Worm (Caenorhabditis elegans): ENCODE measurements around the gene F54B3.1.
A peak's percentile ranks its signal among the peaks of the same experiment; 100 is the strongest.

Gene F54B3.1

ce11 chrII:10248355-10249041, 2.6 kb upstream of the F54B3.1 start, which contains the start of gene atad-3:
atad-3 (plus strand) TSS chrII:10248991.
- TF ChIP-seq hlh-30 (tag; optimal IDR thresholded peaks at IDR 0.05; ENCODE audit: insufficient read depth) (peak; percentile 16), pax-1 (tag; optimal IDR thresholded peaks at IDR 0.05) (no peak), Y22D7AL.16 (tag; optimal IDR thresholded peaks at IDR 0.05) (peak; percentile 56), unc-55 (GFP tag; optimal IDR thresholded peaks at IDR 0.05) (no peak), che-1 (tag; optimal IDR thresholded peaks at IDR 0.05) (peak; percentile 16), elt-2 (tag; optimal IDR thresholded peaks at IDR 0.05) (peak; percentile 87), unc-86 (tag; optimal IDR thresholded peaks at IDR 0.05) (peak; percentile 89), hlh-6 (tag; optimal IDR thresholded peaks at IDR 0.05) (peak; percentile 76), ceh-31 (tag; optimal IDR thresholded peaks at IDR 0.05) (peak; percentile 100), fkh-10 (GFP tag; optimal IDR thresholded peaks at IDR 0.05) (no peak), sdc-2 (tag; optimal IDR thresholded peaks at IDR 0.05) (peak; percentile 69), C38D4.7 (GFP tag; optimal IDR thresholded peaks at IDR 0.05) (peak; percentile 55), eyg-1 (tag; optimal IDR thresholded peaks at IDR 0.05) (peak; percentile 39), odd-2 (tag; optimal IDR thresholded peaks at IDR 0.05) (no peak), lin-11 (tag; optimal IDR thresholded peaks at IDR 0.05) (peak; percentile 51), rnt-1 (tag; optimal IDR thresholded peaks at IDR 0.05) (peak; percentile 97), mec-3 (tag; optimal IDR thresholded peaks at IDR 0.05; ENCODE audit: borderline replicate concordance) (peak; percentile 91), ceh-22 (tag; optimal IDR thresholded peaks at IDR 0.05) (no peak), ceh-9 (tag; optimal IDR thresholded peaks at IDR 0.05) (no peak), fax-1 (tag; optimal IDR thresholded peaks at IDR 0.05) (peak; percentile 94), ceh-6 (GFP tag; optimal IDR thresholded peaks at IDR 0.05) (peak; percentile 70), K09A11.1 (tag; optimal IDR thresholded peaks at IDR 0.05; ENCODE audit: insufficient read depth) (no peak), tbx-7 (tag; optimal IDR thresholded peaks at IDR 0.05) (peak; percentile 90), C08G9.2 (tag; optimal IDR thresholded peaks at IDR 0.05) (peak; percentile 98), ref-2 (tag; optimal IDR thresholded peaks at IDR 0.05) (peak; percentile 98), npax-4 (tag; optimal IDR thresholded peaks at IDR 0.05) (peak; percentile 17), ceh-18 (tag; optimal IDR thresholded peaks at IDR 0.05) (peak; percentile 91), ceh-2 (tag; optimal IDR thresholded peaks at IDR 0.05) (peak; percentile 95), ama-1 (optimal IDR thresholded peaks at IDR 0.05) (no peak), ceh-34 (tag; optimal IDR thresholded peaks at IDR 0.05) (peak; percentile 97), T23F11.4 (GFP tag; optimal IDR thresholded peaks at IDR 0.05) (peak; percentile 56), ceh-30 (tag; optimal IDR thresholded peaks at IDR 0.05) (no peak), dmd-4 (tag; optimal IDR thresholded peaks at IDR 0.05; ENCODE audit: borderline replicate concordance) (peak; percentile 89), fkh-6 (tag; optimal IDR thresholded peaks at IDR 0.05) (peak; percentile 84), nhr-232 (tag; optimal IDR thresholded peaks at IDR 0.05) (peak; percentile 19), hlh-15 (tag; optimal IDR thresholded peaks at IDR 0.05) (peak; percentile 68), K02D7.2 (tag; optimal IDR thresholded peaks at IDR 0.05) (peak; percentile 27), hlh-13 (GFP tag; optimal IDR thresholded peaks at IDR 0.05) (peak; percentile 60), elt-4 (tag; optimal IDR thresholded peaks at IDR 0.05) (peak; percentile 8), sox-4 (tag; optimal IDR thresholded peaks at IDR 0.05) (peak; percentile 48), pat-9 (tag; optimal IDR thresholded peaks at IDR 0.05) (peak; percentile 58), sox-2 (GFP tag; IDR thresholded peaks at IDR 0.05) (peak; percentile 76), pqm-1 (tag; optimal IDR thresholded peaks at IDR 0.05) (peak; percentile 94), syd-9 (tag; optimal IDR thresholded peaks at IDR 0.05) (peak; percentile 84), nhr-11 (tag; optimal IDR thresholded peaks at IDR 0.05) (no peak), pha-4 (tag; optimal IDR thresholded peaks at IDR 0.05) (no peak), pros-1 (tag; optimal IDR thresholded peaks at IDR 0.05) (no peak), ceh-14 (tag; optimal IDR thresholded peaks at IDR 0.05) (peak; percentile 97), ceh-45 (GFP tag; IDR thresholded peaks at IDR 0.05) (peak; percentile 89; the same call in 1 of the 2 replicates), ahr-1 (tag; optimal IDR thresholded peaks at IDR 0.05) (peak; percentile 91), ceh-19 (GFP tag; optimal IDR thresholded peaks at IDR 0.05) (peak; percentile 85), tbx-2 (tag; optimal IDR thresholded peaks at IDR 0.05) (peak; percentile 99)

Data from whole organism, late embryonic.